Fruit fly (Drosophila melanogaster) whole organism, embryonic: ENCODE measurements around the gene Vps13D.

Experiments used
- Atf6 ChIP-seq: fragments of 200-800 bp; sonication (Bioruptor generic); IDR thresholded peaks from 2 replicates; pipeline ENCODE4 v1.3.6; 2022; ENCODE audit warnings: missing biosample characterization, missing genetic modification characterization
- BEAF-32 ChIP-seq: fragments of 200-800 bp; sonication (Bioruptor generic); optimal IDR thresholded peaks from 3 replicates; lab custom pipeline; 2017; ENCODE audit warnings: missing biosample characterization, missing genetic modification characterization, mild to moderate bottlenecking, moderate library complexity, missing genetic modification reagents
- Bteb2 ChIP-seq: fragments of 200-800 bp; sonication (Bioruptor generic); optimal IDR thresholded peaks from 2 replicates; lab custom pipeline; 2016; ENCODE audit warnings: missing biosample characterization, missing genetic modification characterization
- CG11093 ChIP-seq: fragments of 200-800 bp; sonication (Bioruptor generic); IDR thresholded peaks from 3 replicates; pipeline ENCODE4 v1.3.6; 2022; ENCODE audit warnings: missing biosample characterization, missing genetic modification characterization
- CG11723 ChIP-seq: fragments of 200-800 bp; sonication (Bioruptor generic); optimal IDR thresholded peaks from 2 replicates; lab custom pipeline; 2017; ENCODE audit warnings: missing biosample characterization, mild to moderate bottlenecking, missing genetic modification characterization
- CG12299 ChIP-seq: fragments of 200-800 bp; sonication (Bioruptor generic); optimal IDR thresholded peaks from 2 replicates; lab custom pipeline; 2018; ENCODE audit warnings: missing biosample characterization, mild to moderate bottlenecking, missing genetic modification characterization
- CG12659 ChIP-seq: fragments of 200-800 bp; sonication (Bioruptor generic); optimal IDR thresholded peaks from 3 replicates; lab custom pipeline; 2017; ENCODE audit warnings: mild to moderate bottlenecking, missing biosample characterization, missing genetic modification reagents, missing genetic modification characterization
- CG12744 ChIP-seq: fragments of 200-800 bp; sonication (Bioruptor generic); optimal IDR thresholded peaks from 2 replicates; lab custom pipeline; 2016; ENCODE audit warnings: missing biosample characterization, missing genetic modification characterization
- CG13296 ChIP-seq: fragments of 200-800 bp; sonication (Bioruptor generic); optimal IDR thresholded peaks from 3 replicates; lab custom pipeline; 2018; ENCODE audit warnings: missing biosample characterization, mild to moderate bottlenecking, missing genetic modification characterization
- CG14014 ChIP-seq: fragments of 200-800 bp; sonication (Bioruptor generic); IDR thresholded peaks from 2 replicates; pipeline ENCODE4 v1.3.6; 2022; ENCODE audit warnings: missing biosample characterization, missing genetic modification characterization
- CG14050 ChIP-seq: fragments of 200-800 bp; sonication (Bioruptor generic); IDR thresholded peaks from 3 replicates; pipeline ENCODE4 v1.3.6; 2022; ENCODE audit warnings: missing biosample characterization, missing genetic modification characterization
- CG15601 ChIP-seq: fragments of 200-800 bp; sonication (Bioruptor generic); optimal IDR thresholded peaks from 3 replicates; lab custom pipeline; 2019; ENCODE audit warnings: missing biosample characterization, mild to moderate bottlenecking, missing genetic modification characterization, moderate library complexity
- CG18599 ChIP-seq: fragments of 200-800 bp; sonication (Bioruptor generic); optimal IDR thresholded peaks from 3 replicates; lab custom pipeline; 2017; ENCODE audit warnings: missing biosample characterization, missing genetic modification characterization, mild to moderate bottlenecking, moderate library complexity, missing genetic modification reagents
- CG2199 ChIP-seq: fragments of 200-800 bp; sonication (Bioruptor generic); IDR thresholded peaks from 3 replicates; pipeline ENCODE4 v1.3.6; 2022; ENCODE audit warnings: missing biosample characterization, missing genetic modification characterization
- CG3281 ChIP-seq: fragments of 200-800 bp; sonication (Bioruptor generic); optimal IDR thresholded peaks from 3 replicates; lab custom pipeline; 2017; ENCODE audit warnings: missing biosample characterization, mild to moderate bottlenecking, missing genetic modification characterization
- CG7839 ChIP-seq: fragments of 200-800 bp; sonication (Bioruptor generic); optimal IDR thresholded peaks from 3 replicates; lab custom pipeline; 2018; ENCODE audit warnings: missing biosample characterization, mild to moderate bottlenecking, missing genetic modification characterization, moderate library complexity
- CG8089 ChIP-seq: fragments of 200-800 bp; sonication (Bioruptor generic); optimal IDR thresholded peaks from 3 replicates; lab custom pipeline; 2016; ENCODE audit warnings: missing biosample characterization, missing genetic modification characterization
- CG8290 ChIP-seq, 3 experiments: fragments of 200-800 bp; sonication (Bioruptor generic); optimal IDR thresholded peaks; 2 replicates each; lab custom pipeline; 2016 to 2019; ENCODE audit warnings: missing biosample characterization in 3 of 3, missing genetic modification characterization in 3 of 3, mild to moderate bottlenecking in 2 of 3, moderate library complexity in 1 of 3
- CG9215 ChIP-seq: fragments of 200-800 bp; sonication (Bioruptor generic); IDR thresholded peaks from 2 replicates; pipeline ENCODE4 v1.3.6; 2022; ENCODE audit warnings: missing biosample characterization, missing genetic modification characterization
- CG9876 ChIP-seq: fragments of 200-800 bp; sonication (Bioruptor generic); optimal IDR thresholded peaks from 2 replicates; lab custom pipeline; 2016; ENCODE audit warnings: missing biosample characterization, missing genetic modification characterization
- CG9932 ChIP-seq: fragments of 200-800 bp; sonication (Bioruptor generic); IDR thresholded peaks from 2 replicates; pipeline ENCODE4 v1.3.6; 2022; ENCODE audit warnings: missing biosample characterization, missing genetic modification characterization
- Deaf1 ChIP-seq: fragments of 200-800 bp; optimal IDR thresholded peaks from 3 replicates; lab custom pipeline; 2019; ENCODE audit warnings: missing biosample characterization, mild to moderate bottlenecking, missing genetic modification characterization, moderate library complexity
- Dip2 ChIP-seq: fragments of 200-800 bp; sonication (Bioruptor generic); IDR thresholded peaks from 2 replicates; pipeline ENCODE4 v1.3.6; 2022; ENCODE audit warnings: missing biosample characterization, missing genetic modification characterization
- Drgx ChIP-seq: fragments of 200-800 bp; sonication (Bioruptor generic); IDR thresholded peaks from 2 replicates; pipeline ENCODE4 v1.3.6; 2022; ENCODE audit warnings: missing biosample characterization, missing genetic modification characterization
- ERR ChIP-seq: fragments of 200-800 bp; sonication (Bioruptor generic); optimal IDR thresholded peaks from 2 replicates; lab custom pipeline; 2016; ENCODE audit warnings: missing biosample characterization, missing genetic modification characterization
- Eip74EF ChIP-seq, 2 experiments: fragments of 200-800 bp in 1 of 2; fragments of >200 bp in 1 of 2; sonication (Bioruptor generic) in 1 of 2; optimal IDR thresholded peaks; 2 replicates each; lab custom pipeline; 2017 to 2019; ENCODE audit warnings: missing biosample characterization in 2 of 2, missing genetic modification characterization in 2 of 2, mild to moderate bottlenecking in 1 of 2, moderate library complexity in 1 of 2
- H15 ChIP-seq: fragments of 200-800 bp; sonication (Bioruptor generic); IDR thresholded peaks from 3 replicates; pipeline ENCODE4 v1.3.6; 2022; ENCODE audit warnings: missing biosample characterization, missing genetic modification characterization
- HHEX ChIP-seq: fragments of 200-800 bp; sonication (Bioruptor generic); optimal IDR thresholded peaks from 3 replicates; lab custom pipeline; 2017; ENCODE audit warnings: missing biosample characterization, mild to moderate bottlenecking, missing genetic modification characterization, missing genetic modification reagents
- HLH3B ChIP-seq: fragments of 200-800 bp; sonication (Bioruptor generic); IDR thresholded peaks from 2 replicates; pipeline ENCODE4 v1.3.6; 2022; ENCODE audit warnings: missing biosample characterization, missing genetic modification characterization
- Hmr ChIP-seq: fragments of 200-800 bp; sonication (Bioruptor generic); optimal IDR thresholded peaks from 3 replicates; lab custom pipeline; 2017; ENCODE audit warnings: mild to moderate bottlenecking, missing biosample characterization, missing genetic modification reagents, missing genetic modification characterization
- Med ChIP-seq: fragments of 200-800 bp; sonication (Bioruptor generic); peaks from one replicate; lab custom pipeline; 2016; ENCODE audit warnings: missing biosample characterization, missing genetic modification characterization, mild to moderate bottlenecking, inconsistent platforms, moderate library complexity
- Mes4 ChIP-seq: fragments of 200-800 bp; sonication (Bioruptor generic); optimal IDR thresholded peaks from 2 replicates; lab custom pipeline; 2016; ENCODE audit warnings: missing biosample characterization, missing genetic modification characterization
- Pdp1 ChIP-seq, 2 experiments: fragments of 200-800 bp; sonication (Bioruptor generic); optimal IDR thresholded peaks; 3 replicates each; lab custom pipeline; 2016; ENCODE audit warnings: missing biosample characterization in 2 of 2, missing genetic modification characterization in 2 of 2, mild to moderate bottlenecking in 1 of 2, moderate library complexity in 1 of 2
- Ptx1 ChIP-seq: fragments of 200-800 bp; sonication (Bioruptor generic); IDR thresholded peaks from 2 replicates; pipeline ENCODE4 v1.3.6; 2022; ENCODE audit warnings: missing biosample characterization, missing genetic modification characterization
- Trl ChIP-seq, 3 experiments: fragments of >200 bp in 2 of 3; fragments of 200-800 bp in 1 of 3; sonication (Bioruptor generic) in 1 of 3; optimal IDR thresholded peaks; 2 replicates in 1 of 3; 3 replicates in 2 of 3; lab custom pipeline; 2016 to 2017; ENCODE audit warnings: missing biosample characterization in 1 of 3, missing genetic modification characterization in 1 of 3
- bcd ChIP-seq: fragments of 200-800 bp; sonication (Bioruptor generic); optimal IDR thresholded peaks from 2 replicates; lab custom pipeline; 2017; ENCODE audit warnings: missing biosample characterization, mild to moderate bottlenecking, missing genetic modification characterization
- cg ChIP-seq: fragments of 200-800 bp; sonication (Bioruptor generic); optimal IDR thresholded peaks from 3 replicates; lab custom pipeline; 2019; ENCODE audit warnings: missing biosample characterization, mild to moderate bottlenecking, missing genetic modification characterization, moderate library complexity
- chm ChIP-seq: fragments of 200-800 bp; sonication (Bioruptor generic); IDR thresholded peaks from 2 replicates; pipeline ENCODE4 v1.3.6; 2022; ENCODE audit warnings: missing biosample characterization, missing genetic modification characterization
- dmrt99B ChIP-seq: fragments of 200-800 bp; sonication (Bioruptor generic); optimal IDR thresholded peaks from 2 replicates; lab custom pipeline; 2018; ENCODE audit warnings: missing biosample characterization, mild to moderate bottlenecking, missing genetic modification characterization, moderate library complexity
- dysf ChIP-seq: fragments of 200-800 bp; sonication (Bioruptor generic); IDR thresholded peaks from 3 replicates; pipeline ENCODE4 v1.3.6; 2022; ENCODE audit warnings: missing biosample characterization, missing genetic modification characterization
- fd64A ChIP-seq: fragments of 200-800 bp; sonication (Bioruptor generic); optimal IDR thresholded peaks from 3 replicates; lab custom pipeline; 2018; ENCODE audit warnings: missing biosample characterization, mild to moderate bottlenecking, missing genetic modification characterization
- gce ChIP-seq: fragments of 200-800 bp; sonication (Bioruptor generic); IDR thresholded peaks from 3 replicates; pipeline ENCODE4 v1.3.6; 2022; ENCODE audit warnings: missing biosample characterization, missing genetic modification characterization
- gcm ChIP-seq: fragments of 200-800 bp; sonication (Bioruptor generic); optimal IDR thresholded peaks from 2 replicates; lab custom pipeline; 2019; ENCODE audit warnings: missing biosample characterization, mild to moderate bottlenecking, missing genetic modification characterization, moderate library complexity
- gfzf ChIP-seq: fragments of 200-800 bp; sonication (Bioruptor generic); optimal IDR thresholded peaks from 2 replicates; lab custom pipeline; 2016; ENCODE audit warnings: missing biosample characterization, mild to moderate bottlenecking, missing genetic modification characterization, moderate library complexity
- gsb-n ChIP-seq: fragments of 200-800 bp; sonication (Bioruptor generic); optimal IDR thresholded peaks from 3 replicates; lab custom pipeline; 2018; ENCODE audit warnings: missing biosample characterization, mild to moderate bottlenecking, missing genetic modification characterization
- mirr ChIP-seq: fragments of 200-800 bp; sonication (Bioruptor generic); optimal IDR thresholded peaks from 3 replicates; lab custom pipeline; 2018; ENCODE audit warnings: missing biosample characterization, mild to moderate bottlenecking, missing genetic modification characterization
- org-1 ChIP-seq: fragments of 200-800 bp; sonication (Bioruptor generic); optimal IDR thresholded peaks from 2 replicates; lab custom pipeline; 2017; ENCODE audit warnings: missing biosample characterization, missing genetic modification characterization
- pb ChIP-seq: fragments of 200-800 bp; sonication (Bioruptor generic); optimal IDR thresholded peaks from 3 replicates; lab custom pipeline; 2016; ENCODE audit warnings: missing biosample characterization, missing genetic modification characterization
- repo ChIP-seq: fragments of 200-800 bp; sonication (Bioruptor generic); optimal IDR thresholded peaks from 2 replicates; lab custom pipeline; 2016; ENCODE audit warnings: missing biosample characterization, missing genetic modification characterization
- zf30C ChIP-seq: fragments of 200-800 bp; sonication (Bioruptor generic); optimal IDR thresholded peaks from 3 replicates; lab custom pipeline; 2018; ENCODE audit warnings: missing biosample characterization, mild to moderate bottlenecking, missing genetic modification characterization

Gene Vps13D

DNA sequence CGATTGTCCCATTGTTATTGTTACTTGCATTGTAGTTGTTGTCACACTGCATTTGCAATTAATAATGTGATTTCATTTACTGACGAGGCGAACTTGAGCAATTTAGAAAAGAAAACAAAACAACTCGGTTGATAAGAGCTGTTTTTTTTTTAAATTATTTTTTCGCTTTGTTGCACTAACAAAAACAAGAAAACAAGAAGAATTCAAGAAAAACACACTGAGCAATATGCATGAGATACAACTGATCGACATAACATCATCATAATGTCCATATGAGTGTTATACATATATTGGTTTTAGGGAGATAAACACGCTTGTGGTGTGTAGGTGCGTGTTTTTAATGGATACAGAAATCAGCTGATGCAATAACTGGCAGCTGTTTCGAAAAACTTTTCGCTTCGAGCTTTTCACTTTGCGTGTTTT, 47.6 kb downstream of the Vps13D start (continued):
- TF ChIP-seq CG12744 (GFP tag; lab: Kevin White, UChicago) (peak; percentile 18), HLH3B (GFP tag; lab: Robert Waterston, UW) (peak; percentile 43; the same call in 1 of the 2 replicates), Bteb2 (GFP tag; lab: Kevin White, UChicago) (no peak), HHEX (no peak), dysf (no peak), Trl (optimal IDR thresholded peaks at IDR 0.05; lab: Kevin White, UChicago) (no peak), Trl (GFP tag; optimal IDR thresholded peaks at IDR 0.05; lab: Kevin White, UChicago) (no peak), CG7839 (tag; lab: Kevin White, UChicago) (no peak), Drgx (GFP tag; lab: Robert Waterston, UW) (peak; percentile 85), CG9932 (GFP tag; lab: Robert Waterston, UW) (no peak), gce (no peak), CG11093 (GFP tag; lab: Robert Waterston, UW) (peak; percentile 37; the same call in 1 of the 3 replicates), Atf6 (GFP tag; lab: Robert Waterston, UW) (peak; percentile 47; the same call in 1 of the 2 replicates), bcd (GFP tag; lab: Kevin White, UChicago) (peak; percentile 12), Deaf1 (tag; lab: Kevin White, UChicago) (no peak), CG14014 (GFP tag; lab: Robert Waterston, UW) (peak; percentile 18; the same call in 1 of the 2 replicates), gcm (no peak), fd64A (GFP tag; lab: Kevin White, UChicago) (peak; percentile 27), dmrt99B (tag; lab: Kevin White, UChicago) (peak; percentile 9), CG14050 (GFP tag; lab: Robert Waterston, UW) (no peak), Mes4 (no peak), CG12299 (peak; percentile 55), CG8089 (GFP tag; lab: Kevin White, UChicago) (no peak), Hmr (GFP tag; lab: Kevin White, UChicago) (peak; percentile 6), pb (GFP tag; lab: Kevin White, UChicago) (no peak), CG12659 (no peak), CG9215 (GFP tag; lab: Robert Waterston, UW) (no peak), CG18599 (GFP tag; lab: Kevin White, UChicago) (peak; percentile 35), CG15601 (tag; lab: Kevin White, UChicago) (peak; percentile 17), chm (no peak), mirr (GFP tag; lab: Kevin White, UChicago) (peak; percentile 59), CG13296 (GFP tag; lab: Kevin White, UChicago) (no peak), gfzf (GFP tag; lab: Kevin White, UChicago) (no peak), cg (GFP tag; lab: Kevin White, UChicago) (peak; percentile 12), org-1 (no peak), CG9876 (GFP tag; lab: Kevin White, UChicago) (no peak), ERR (GFP tag; lab: Kevin White, UChicago) (peak; percentile 12), CG11723 (GFP tag; lab: Kevin White, UChicago) (no peak), H15 (GFP tag; lab: Robert Waterston, UW) (no peak), CG8290 (GFP tag; optimal IDR thresholded peaks at IDR 0.05; lab: Kevin White, UChicago) (no peak), CG8290 (tag; optimal IDR thresholded peaks at IDR 0.05; lab: Kevin White, UChicago) (peak in 1 of 2 experiments; percentile 67), repo (GFP tag; lab: Kevin White, UChicago) (no peak), BEAF-32 (GFP tag; lab: Kevin White, UChicago) (no peak), Med (GFP tag; lab: Kevin White, UChicago) (peak; percentile 75), Dip2 (no peak), zf30C (no peak), Ptx1 (no peak), gsb-n (tag; lab: Kevin White, UChicago) (no peak), Pdp1 (GFP tag; optimal IDR thresholded peaks at IDR 0.05; lab: Kevin White, UChicago) (peak in 1 of 2 experiments; percentile 68), Eip74EF (GFP tag; optimal IDR thresholded peaks at IDR 0.05; lab: Kevin White, UChicago) (peak in 1 of 2 experiments; percentile 56), CG3281 (GFP tag; lab: Kevin White, UChicago) (peak; percentile 34), CG2199 (GFP tag; lab: Robert Waterston, UW) (no peak)
